Worm (Caenorhabditis elegans) whole organism, L2 larva: ENCODE results near the gene F48G7.12.
A peak's percentile ranks its signal among the peaks of the same experiment; 100 is the strongest.

Experiments
- C34F6.9 ChIP-seq: fragments of 150-350 bp; optimal IDR thresholded peaks from 2 replicates; lab custom pipeline; 2014; ENCODE audit warnings: missing biosample characterization, missing genetic modification characterization
- F13H6.1 ChIP-seq: sonication (generic microtip); optimal IDR thresholded peaks from 2 replicates; lab custom pipeline; 2016; ENCODE audit warnings: missing genetic modification characterization, missing compliant biosample characterization
- Y55F3AM.14 ChIP-seq: fragments of 200-800 bp; sonication (Bioruptor generic); optimal IDR thresholded peaks from 2 replicates; lab custom pipeline; 2018; ENCODE audit warnings: mild to moderate bottlenecking, missing genetic modification characterization, missing compliant biosample characterization
- ZK546.5 ChIP-seq: sonication (generic microtip); optimal IDR thresholded peaks from 2 replicates; lab custom pipeline; 2017; ENCODE audit warnings: missing biosample characterization, missing genetic modification characterization
- alr-1 ChIP-seq: fragments of 150-350 bp; optimal IDR thresholded peaks from 2 replicates; lab custom pipeline; 2014; ENCODE audit warnings: missing biosample characterization, missing genetic modification characterization
- aly-2 ChIP-seq: fragments of 150-350 bp; optimal IDR thresholded peaks from 2 replicates; lab custom pipeline; 2014; ENCODE audit warnings: missing biosample characterization, missing genetic modification characterization
- blmp-1 ChIP-seq: sonication (generic microtip); optimal IDR thresholded peaks from 2 replicates; lab custom pipeline; 2017; ENCODE audit warnings: missing genetic modification characterization, mild to moderate bottlenecking, missing compliant biosample characterization, antibody characterized with exemption, moderate library complexity; ENCODE audit not compliant: insufficient read depth
- ceh-16 ChIP-seq: fragments of 150-350 bp; optimal IDR thresholded peaks from 2 replicates; lab custom pipeline; 2014; ENCODE audit warnings: missing biosample characterization, missing genetic modification characterization
- ceh-82 ChIP-seq: fragments of 150-350 bp; optimal IDR thresholded peaks from 2 replicates; lab custom pipeline; 2014; ENCODE audit warnings: missing biosample characterization, missing genetic modification characterization
- dmd-4 ChIP-seq: sonication (generic microtip); optimal IDR thresholded peaks from 2 replicates; lab custom pipeline; 2017; ENCODE audit warnings: missing biosample characterization, missing genetic modification characterization
- egl-27 ChIP-seq: sonication (generic microtip); optimal IDR thresholded peaks from 3 replicates; lab custom pipeline; 2017; ENCODE audit warnings: missing biosample characterization, missing genetic modification reagents, missing genetic modification characterization
- elt-3 ChIP-seq: sonication (generic microtip); optimal IDR thresholded peaks from 2 replicates; lab custom pipeline; 2017; ENCODE audit warnings: missing biosample characterization, missing genetic modification characterization
- fos-1 ChIP-seq: fragments of 150-350 bp; optimal IDR thresholded peaks from 2 replicates; lab custom pipeline; 2014; ENCODE audit warnings: missing biosample characterization, missing genetic modification characterization
- gmeb-1 ChIP-seq: fragments of 150-350 bp; optimal IDR thresholded peaks from 2 replicates; lab custom pipeline; 2014; ENCODE audit warnings: missing biosample characterization, missing genetic modification characterization
- lin-11 ChIP-seq: fragments of 150-350 bp; sonication (generic microtip); optimal IDR thresholded peaks from 2 replicates; lab custom pipeline; 2014; ENCODE audit warnings: missing biosample characterization, missing genetic modification characterization, inconsistent platforms, mixed read lengths
- lin-13 ChIP-seq: fragments of 150-350 bp; optimal IDR thresholded peaks from 2 replicates; lab custom pipeline; 2014; ENCODE audit warnings: missing biosample characterization, missing genetic modification reagents, missing genetic modification characterization
- lsy-2 ChIP-seq, 2 experiments: fragments of 150-350 bp in 1 of 2; sonication (generic microtip) in 1 of 2; optimal IDR thresholded peaks; 2 replicates each; lab custom pipeline; 2014 to 2017; ENCODE audit warnings: missing biosample characterization in 2 of 2, missing genetic modification characterization in 2 of 2
- mab-5 ChIP-seq: fragments of 150-350 bp; optimal IDR thresholded peaks from 2 replicates; lab custom pipeline; 2014; ENCODE audit warnings: missing biosample characterization, missing genetic modification characterization
- mbf-1 ChIP-seq: sonication (generic microtip); optimal IDR thresholded peaks from 2 replicates; lab custom pipeline; 2017; ENCODE audit warnings: missing biosample characterization, missing genetic modification characterization
- mdl-1 ChIP-seq, 2 experiments: fragments of 150-350 bp in 1 of 2; sonication (generic microtip) in 1 of 2; optimal IDR thresholded peaks; 2 replicates each; lab custom pipeline; 2017; ENCODE audit warnings: missing biosample characterization in 2 of 2, missing genetic modification characterization in 2 of 2
- nhr-12 ChIP-seq: fragments of 150-350 bp; optimal IDR thresholded peaks from 2 replicates; lab custom pipeline; 2014; ENCODE audit warnings: missing biosample characterization, missing genetic modification characterization
- nhr-129 ChIP-seq: fragments of 150-350 bp; optimal IDR thresholded peaks from 2 replicates; lab custom pipeline; 2014; ENCODE audit warnings: missing biosample characterization, missing genetic modification characterization
- nhr-21 ChIP-seq: fragments of 150-350 bp; optimal IDR thresholded peaks from 2 replicates; lab custom pipeline; 2014; ENCODE audit warnings: missing biosample characterization, missing genetic modification characterization
- nhr-23 ChIP-seq: fragments of 150-350 bp; optimal IDR thresholded peaks from 2 replicates; lab custom pipeline; 2014; ENCODE audit warnings: missing biosample characterization, missing genetic modification reagents, missing genetic modification characterization
- nhr-25 ChIP-seq: fragments of 150-350 bp; sonication (generic microtip); optimal IDR thresholded peaks from 3 replicates; lab custom pipeline; 2014; ENCODE audit warnings: missing biosample characterization, missing genetic modification characterization
- nhr-6 ChIP-seq: fragments of 150-350 bp; optimal IDR thresholded peaks from 2 replicates; lab custom pipeline; 2014; ENCODE audit warnings: missing biosample characterization, missing genetic modification characterization
- nhr-77 ChIP-seq: fragments of 150-350 bp; optimal IDR thresholded peaks from 2 replicates; lab custom pipeline; 2014; ENCODE audit warnings: missing biosample characterization, missing genetic modification characterization
- sem-4 ChIP-seq: fragments of 150-350 bp; optimal IDR thresholded peaks from 2 replicates; lab custom pipeline; 2014; ENCODE audit warnings: missing biosample characterization, missing genetic modification reagents, missing genetic modification characterization
- sma-9 ChIP-seq, 2 experiments: fragments of 150-350 bp in 1 of 2; sonication (generic microtip) in 1 of 2; optimal IDR thresholded peaks; 2 replicates each; lab custom pipeline; 2014 to 2016; ENCODE audit warnings: missing genetic modification characterization in 2 of 2, mild to moderate bottlenecking in 1 of 2, missing biosample characterization in 1 of 2, missing compliant biosample characterization in 1 of 2, missing genetic modification reagents in 1 of 2, moderate library complexity in 1 of 2
- snpc-4 ChIP-seq: fragments of 150-350 bp; optimal IDR thresholded peaks from 2 replicates; lab custom pipeline; 2014; ENCODE audit warnings: missing biosample characterization, missing genetic modification characterization
- unc-62 ChIP-seq: fragments of 150-350 bp; optimal IDR thresholded peaks from 2 replicates; lab custom pipeline; 2014; ENCODE audit warnings: missing biosample characterization, missing genetic modification reagents, missing genetic modification characterization
- zag-1 ChIP-seq: fragments of 150-350 bp; optimal IDR thresholded peaks from 2 replicates; lab custom pipeline; 2014; ENCODE audit warnings: missing biosample characterization, missing genetic modification characterization
- ztf-11 ChIP-seq: sonication (generic microtip); optimal IDR thresholded peaks from 2 replicates; lab custom pipeline; 2017; ENCODE audit warnings: missing biosample characterization, missing genetic modification characterization
- ztf-4 ChIP-seq: fragments of 150-350 bp; optimal IDR thresholded peaks from 2 replicates; lab custom pipeline; 2014; ENCODE audit warnings: missing biosample characterization, missing genetic modification characterization

F48G7.12 gene

ce11 chrV:646129-646528 lies at the start of gene F48G7.12:
F48G7.12 (minus strand) TSS chrV:646229.
- no peak for TF ChIP-seq egl-27 (tag; lab: Kevin White, UChicago)
- TF ChIP-seq lsy-2 (tag; optimal IDR thresholded peaks at IDR 0.05; lab: Kevin White, UChicago) = no peak
- no peak for TF ChIP-seq dmd-4 (tag; lab: Kevin White, UChicago)
- TF ChIP-seq elt-3 (tag; lab: Kevin White, UChicago) = no peak
- no peak for TF ChIP-seq zag-1

ce11 chrV:694625-695024 lies 48.6 kb upstream of the F48G7.12 start, which contains the start of gene srj-53:
srj-53 (minus strand) TSS chrV:694725.
- TF ChIP-seq nhr-21 (tag; lab: Kevin White, UChicago) (no peak), blmp-1 (no peak), nhr-6 (tag; lab: Kevin White, UChicago) (no peak)

ce11 chrV:692720-693422 lies 46.8 kb upstream of the F48G7.12 start, which contains the start of gene srx-4:
srx-4 (minus strand) TSS chrV:692770.
- TF ChIP-seq elt-3 (tag; lab: Kevin White, UChicago) (no peak), Y55F3AM.14 (GFP tag; lab: Kevin White, UChicago) (no peak), lin-13 (GFP tag; lab: Kevin White, UChicago) (no peak), F13H6.1 (tag; lab: Kevin White, UChicago) (no peak), nhr-21 (tag; lab: Kevin White, UChicago) (no peak)
- TF ChIP-seq, all 48 proteins: peak for 0

ce11 chrV:689538-689937 lies 43.5 kb upstream of the F48G7.12 start:
- TF ChIP-seq mdl-1 (tag; optimal IDR thresholded peaks at IDR 0.05; lab: Kevin White, UChicago) (no peak), lsy-2 (tag; optimal IDR thresholded peaks at IDR 0.05; lab: Kevin White, UChicago) (no peak), aly-2 (tag; lab: Kevin White, UChicago) (no peak), ztf-4 (tag; lab: Kevin White, UChicago) (no peak), C34F6.9 (tag; lab: Kevin White, UChicago) (no peak)

ce11 chrV:687384-687783 lies 41.4 kb upstream of the F48G7.12 start, which contains the start of gene H25P19.1:
H25P19.1 (plus strand) TSS chrV:687684.
- TF ChIP-seq gmeb-1 (tag; lab: Kevin White, UChicago) (no peak), nhr-23 (tag; lab: Kevin White, UChicago) (no peak), ztf-4 (tag; lab: Kevin White, UChicago) (no peak)

- TF ChIP-seq fos-1 (tag; lab: Kevin White, UChicago) = peak; percentile 29
- TF ChIP-seq snpc-4 = no peak
- TF ChIP-seq, all 48 proteins: peak for 1
Observed at ce11 chrV:683858-684257, 37.8 kb upstream of the F48G7.12 start, which contains the start of gene F31F4.1. F31F4.1 (plus strand) TSS chrV:684060.

ce11 chrV:682031-682430 lies 36.0 kb upstream of the F48G7.12 start, which contains the start of gene srx-23:
srx-23 (plus strand) TSS chrV:682331.
- no peak for TF ChIP-seq lin-13 (GFP tag; lab: Kevin White, UChicago)
- TF ChIP-seq ceh-82 (tag; lab: Kevin White, UChicago) = no peak
- no peak for TF ChIP-seq F13H6.1 (tag; lab: Kevin White, UChicago)
- no peak for TF ChIP-seq ceh-16 (tag; lab: Kevin White, UChicago)
- TF ChIP-seq mab-5 (tag; lab: Kevin White, UChicago) = no peak
- TF ChIP-seq nhr-129 (tag; lab: Kevin White, UChicago) = no peak
- no peak for TF ChIP-seq snpc-4
- no peak for TF ChIP-seq nhr-12
- no peak for TF ChIP-seq unc-62 (GFP tag; lab: Kevin White, UChicago)
- no peak for TF ChIP-seq lin-11 (tag; lab: Kevin White, UChicago)
- no peak for TF ChIP-seq sem-4
- no peak for TF ChIP-seq mbf-1
- no peak for TF ChIP-seq nhr-77 (tag; lab: Kevin White, UChicago)
- no peak for TF ChIP-seq dmd-4 (tag; lab: Kevin White, UChicago)
- no peak for TF ChIP-seq ZK546.5
- TF ChIP-seq alr-1 (tag; lab: Kevin White, UChicago) = no peak
- TF ChIP-seq nhr-25 (tag; lab: Kevin White, UChicago) = no peak
- no peak for TF ChIP-seq ztf-11 (tag; lab: Kevin White, UChicago)
- no peak for TF ChIP-seq sma-9 (GFP tag; optimal IDR thresholded peaks at IDR 0.05; lab: Kevin White, UChicago)
- TF ChIP-seq sma-9 (tag; optimal IDR thresholded peaks at IDR 0.05; lab: Kevin White, UChicago) = no peak
